Fruit fly (Drosophila melanogaster): Measurements from ENCODE around the gene Mgat2.

DNA sequence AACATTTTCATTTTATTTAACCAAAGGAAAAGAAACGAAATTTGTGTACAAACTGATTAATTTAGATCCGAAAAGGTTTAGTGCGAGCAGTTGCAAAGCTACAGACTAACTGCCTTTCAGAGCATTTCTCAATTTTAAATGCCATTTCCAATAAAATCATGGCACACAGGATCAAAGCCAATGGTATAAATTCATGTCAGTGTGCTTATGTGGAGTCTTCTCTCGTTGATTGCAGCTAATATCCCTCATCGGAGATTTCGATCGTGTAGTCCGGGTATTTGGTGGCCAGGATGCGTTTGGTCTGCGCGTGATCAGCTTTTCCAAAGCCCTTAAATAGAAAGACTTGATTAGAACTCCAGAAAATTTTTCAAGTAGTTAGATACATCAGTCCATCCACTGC, 16.6 kb upstream of the Mgat2 start, which contains the start of gene janB:
- TF ChIP-seq CG8478 (optimal IDR thresholded peaks at IDR 0.05) (no peak), CTCF (optimal IDR thresholded peaks at IDR 0.05) (no peak)

Data from S2 (cell line).